Worm (Caenorhabditis elegans) whole organism, L2 larva: ENCODE data around the gene eff-1.

Source experiments
- aly-2 ChIP-seq: fragments of 150-350 bp; optimal IDR thresholded peaks from 2 replicates; lab custom pipeline; 2014; ENCODE audit warnings: missing biosample characterization, missing genetic modification characterization
- lsy-2 ChIP-seq, 2 experiments: fragments of 150-350 bp in 1 of 2; sonication (generic microtip) in 1 of 2; optimal IDR thresholded peaks; 2 replicates each; lab custom pipeline; 2014 to 2017; ENCODE audit warnings: missing biosample characterization in 2 of 2, missing genetic modification characterization in 2 of 2
- mab-5 ChIP-seq: fragments of 150-350 bp; optimal IDR thresholded peaks from 2 replicates; lab custom pipeline; 2014; ENCODE audit warnings: missing biosample characterization, missing genetic modification characterization
- nhr-11 ChIP-seq: fragments of 150-350 bp; optimal IDR thresholded peaks from 2 replicates; lab custom pipeline; 2014; ENCODE audit warnings: missing biosample characterization, missing genetic modification characterization
- nhr-12 ChIP-seq: fragments of 150-350 bp; optimal IDR thresholded peaks from 2 replicates; lab custom pipeline; 2014; ENCODE audit warnings: missing biosample characterization, missing genetic modification characterization
- peb-1 ChIP-seq: fragments of 150-350 bp; optimal IDR thresholded peaks from 2 replicates; lab custom pipeline; 2014; ENCODE audit warnings: missing biosample characterization, missing genetic modification characterization
- ztf-4 ChIP-seq: fragments of 150-350 bp; optimal IDR thresholded peaks from 2 replicates; lab custom pipeline; 2014; ENCODE audit warnings: missing biosample characterization, missing genetic modification characterization

- no peak for TF ChIP-seq aly-2 (tag; lab: Kevin White, UChicago)
- no peak for TF ChIP-seq nhr-12 (tag; lab: Kevin White, UChicago)
- TF ChIP-seq peb-1 (tag; lab: Kevin White, UChicago): no peak
- TF ChIP-seq nhr-11 (tag; lab: Kevin White, UChicago): no peak
- TF ChIP-seq ztf-4: no peak
- no peak for TF ChIP-seq mab-5 (tag; lab: Kevin White, UChicago)
- TF ChIP-seq lsy-2 (tag; optimal IDR thresholded peaks at IDR 0.05; lab: Kevin White, UChicago): no peak
Observed at ce11 chrII:8399997-8400396, 53.5 kb downstream of the eff-1 start.
